Worm (Caenorhabditis elegans) whole organism, young adult: Measurements from ENCODE around the gene F26D2.3.

Source experiments
- ama-1 ChIP-seq, 3 experiments: fragments of 150-350 bp in 1 of 3; sonication (generic microtip) in 2 of 3; optimal IDR thresholded peaks; 2 replicates each; lab custom pipeline; 2014 to 2018; ENCODE audit warnings: missing biosample characterization in 2 of 3, missing genetic modification characterization in 2 of 3, missing genetic modification reagents in 2 of 3
- egl-44 ChIP-seq: fragments of 200-800 bp; sonication (Bioruptor generic); IDR thresholded peaks from 2 replicates; pipeline ENCODE4 v1.3.6; 2022; ENCODE audit warnings: missing genetic modification reagents, missing genetic modification characterization, missing compliant biosample characterization
- snpc-4 ChIP-seq, 5 experiments: fragments of 150-350 bp in 1 of 5; sonication (generic microtip) in 4 of 5; optimal IDR thresholded peaks; 2 replicates each; lab custom pipeline; 2014 to 2018; ENCODE audit warnings: missing genetic modification characterization in 5 of 5, missing biosample characterization in 3 of 5, antibody characterized with exemption in 2 of 5, mild to moderate bottlenecking in 2 of 5, missing compliant biosample characterization in 2 of 5, missing genotype in 2 of 5, moderate library complexity in 2 of 5, missing genetic modification reagents in 1 of 5

ce11 chrV:16367575-16367974, 40.2 kb upstream of the F26D2.3 start, which contains the start of gene W08G11.3:
- TF ChIP-seq snpc-4 (GFP tag; optimal IDR thresholded peaks at IDR 0.05; lab: Kevin White, UChicago) (no peak), snpc-4 (tag; optimal IDR thresholded peaks at IDR 0.05; lab: Kevin White, UChicago) (no peak), egl-44 (GFP tag; lab: Robert Waterston, UW) (no peak), ama-1 (optimal IDR thresholded peaks at IDR 0.05; lab: Kevin White, UChicago) (no peak), ama-1 (GFP tag; optimal IDR thresholded peaks at IDR 0.05; lab: Kevin White, UChicago) (no peak)
